Worm (Caenorhabditis elegans) whole organism, L4 larva: ENCODE results near the gene T05C1.2.

Source experiments
- F37D6.2 ChIP-seq: sonication (generic microtip); optimal IDR thresholded peaks from 2 replicates; lab custom pipeline; 2016; ENCODE audit warnings: mild to moderate bottlenecking, missing genetic modification characterization, missing compliant biosample characterization
- ZK546.5 ChIP-seq, 2 experiments: sonication (generic microtip); optimal IDR thresholded peaks; 2 replicates each; lab custom pipeline; 2017; ENCODE audit warnings: missing biosample characterization in 2 of 2, missing genetic modification characterization in 2 of 2
- daf-19 ChIP-seq: fragments of 200-800 bp; sonication (Bioruptor generic); conservative IDR thresholded peaks from 2 replicates; pipeline ENCODE4 v1.3.6; 2022; ENCODE audit warnings: missing genetic modification characterization, missing compliant biosample characterization
- nhr-10 ChIP-seq: fragments of 150-350 bp; optimal IDR thresholded peaks from 2 replicates; lab custom pipeline; 2014; ENCODE audit warnings: missing biosample characterization, missing genetic modification characterization
- nhr-28 ChIP-seq: fragments of 150-350 bp; optimal IDR thresholded peaks from 2 replicates; lab custom pipeline; 2014; ENCODE audit warnings: missing biosample characterization, missing genetic modification characterization
- nhr-48 ChIP-seq: sonication (generic microtip); optimal IDR thresholded peaks from 2 replicates; lab custom pipeline; 2016; ENCODE audit warnings: mild to moderate bottlenecking, missing genetic modification characterization, missing compliant biosample characterization
- unc-39 ChIP-seq: sonication (generic microtip); optimal IDR thresholded peaks from 2 replicates; lab custom pipeline; 2017; ENCODE audit warnings: missing biosample characterization, missing genetic modification characterization

DNA sequence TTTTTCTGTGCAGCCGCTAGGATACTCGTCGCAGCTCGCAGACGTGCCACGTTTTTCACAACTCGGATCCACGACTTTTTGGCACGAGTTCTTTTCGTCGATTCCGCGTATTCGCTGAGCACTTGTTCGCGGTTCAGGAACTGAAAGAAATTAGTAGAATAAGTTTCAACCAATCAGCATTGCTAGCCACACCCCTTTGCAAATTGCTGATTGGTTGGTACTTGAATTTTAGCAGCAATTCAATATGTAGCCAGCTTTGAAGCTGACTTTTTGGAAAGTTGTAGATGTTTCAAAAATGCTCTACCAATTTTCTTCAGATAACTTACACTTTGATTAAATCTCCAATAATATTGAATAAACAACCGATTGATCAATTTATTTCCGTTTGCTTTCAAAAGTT is 40.6 kb downstream of the T05C1.2 start:
- TF ChIP-seq F37D6.2 (tag; lab: Kevin White, UChicago), result no peak
- TF ChIP-seq nhr-28 (tag; lab: Kevin White, UChicago), result no peak
- TF ChIP-seq daf-19 (GFP tag; lab: Robert Waterston, UW), result no peak
- TF ChIP-seq nhr-10 (tag; lab: Kevin White, UChicago), result no peak
- no peak for TF ChIP-seq unc-39 (tag; lab: Kevin White, UChicago)
- no peak for TF ChIP-seq ZK546.5 (tag; optimal IDR thresholded peaks at IDR 0.05; lab: Kevin White, UChicago)
- no peak for TF ChIP-seq nhr-48 (tag; lab: Kevin White, UChicago)
